Fruit fly (Drosophila melanogaster): ENCODE data around the gene CG32266.

DNA sequence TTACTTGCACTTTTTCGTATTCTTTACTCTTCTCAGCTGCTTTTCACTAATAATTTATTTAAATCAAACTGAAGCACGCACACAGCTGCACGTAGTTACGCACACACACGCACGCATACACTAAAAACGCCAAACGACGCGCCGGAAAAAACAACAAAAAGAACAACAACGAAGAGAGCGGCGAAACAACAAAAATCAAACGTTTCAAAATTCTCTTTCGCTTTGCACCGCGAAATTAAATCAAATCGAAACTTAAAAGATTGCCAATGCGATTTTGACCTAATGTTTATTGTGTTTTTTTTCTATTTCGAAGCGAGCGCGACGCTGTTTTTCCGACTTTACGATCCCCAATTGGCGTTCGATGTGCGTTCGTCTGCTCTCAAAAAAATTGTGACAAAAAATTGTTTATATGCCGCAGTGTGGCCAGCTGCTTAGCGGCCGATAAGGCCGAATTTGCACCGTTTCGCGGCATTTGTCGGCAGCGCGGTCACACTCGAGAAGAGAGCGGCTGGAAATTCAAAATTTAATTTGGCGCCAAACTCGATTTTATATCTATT lies 2.9 kb upstream of the CG32266 start:
- peak; percentile 62 for TF ChIP-seq tj (GFP tag; optimal IDR thresholded peaks at IDR 0.05)
- peak; percentile 61 for TF ChIP-seq kay (GFP tag; ENCODE audit: borderline replicate concordance)
- peak; percentile 56 for TF ChIP-seq CG7101 (tag; optimal IDR thresholded peaks at IDR 0.05)
- peak; percentile 23 for TF ChIP-seq CG11617 (GFP tag; optimal IDR thresholded peaks at IDR 0.05)
- TF ChIP-seq toe (GFP tag; optimal IDR thresholded peaks at IDR 0.05): no peak
- peak; percentile 48 for TF ChIP-seq CG12768 (GFP tag; optimal IDR thresholded peaks at IDR 0.05)
- TF ChIP-seq CG1620 (GFP tag; optimal IDR thresholded peaks at IDR 0.05): peak; percentile 25
- TF ChIP-seq Clk (GFP tag; optimal IDR thresholded peaks at IDR 0.05): no peak
- peak; percentile 63 for TF ChIP-seq Mnt (GFP tag; optimal IDR thresholded peaks at IDR 0.05)
- no peak for TF ChIP-seq CG14711 (tag; optimal IDR thresholded peaks at IDR 0.05)
